Fruit fly (Drosophila melanogaster) whole organism, embryonic: ENCODE data around the gene CG13056.

Experiments
- CG10543 ChIP-seq: fragments of 200-800 bp; sonication (Bioruptor generic); optimal IDR thresholded peaks from 3 replicates; lab custom pipeline; 2017; ENCODE audit warnings: missing biosample characterization, mild to moderate bottlenecking, missing genetic modification characterization, moderate library complexity
- CG12299 ChIP-seq: fragments of 200-800 bp; sonication (Bioruptor generic); optimal IDR thresholded peaks from 2 replicates; lab custom pipeline; 2018; ENCODE audit warnings: missing biosample characterization, mild to moderate bottlenecking, missing genetic modification characterization
- CG7987 ChIP-seq: fragments of 200-800 bp; sonication (Bioruptor generic); optimal IDR thresholded peaks from 2 replicates; lab custom pipeline; 2018; ENCODE audit warnings: missing biosample characterization, mild to moderate bottlenecking, missing genetic modification characterization, moderate library complexity
- CG8089 ChIP-seq: fragments of 200-800 bp; sonication (Bioruptor generic); optimal IDR thresholded peaks from 3 replicates; lab custom pipeline; 2016; ENCODE audit warnings: missing biosample characterization, missing genetic modification characterization
- CG8281 ChIP-seq: fragments of 200-800 bp; sonication (Bioruptor generic); optimal IDR thresholded peaks from 2 replicates; lab custom pipeline; 2018; ENCODE audit warnings: missing biosample characterization, mild to moderate bottlenecking, missing genetic modification characterization, moderate library complexity
- Camta ChIP-seq: fragments of 200-800 bp; sonication (Bioruptor generic); optimal IDR thresholded peaks from 2 replicates; lab custom pipeline; 2016; ENCODE audit warnings: missing biosample characterization, missing genetic modification characterization
- CrebB ChIP-seq: fragments of 200-800 bp; sonication (Bioruptor generic); optimal IDR thresholded peaks from 3 replicates; lab custom pipeline; 2018; ENCODE audit warnings: missing biosample characterization, mild to moderate bottlenecking, missing genetic modification characterization
- Dll ChIP-seq: fragments of 200-800 bp; sonication (Bioruptor generic); IDR thresholded peaks from 4 replicates; pipeline ENCODE4 v1.3.6; 2022; ENCODE audit warnings: missing biosample characterization, missing genetic modification characterization; ENCODE audit not compliant: partially characterized antibody
- Drgx ChIP-seq: fragments of 200-800 bp; sonication (Bioruptor generic); IDR thresholded peaks from 2 replicates; pipeline ENCODE4 v1.3.6; 2022; ENCODE audit warnings: missing biosample characterization, missing genetic modification characterization
- gsb ChIP-seq: fragments of 200-800 bp; sonication (Bioruptor generic); IDR thresholded peaks from 2 replicates; pipeline ENCODE4 v1.3.6; 2022; ENCODE audit warnings: missing biosample characterization, missing genetic modification characterization
- jing ChIP-seq: fragments of 200-800 bp; sonication (Bioruptor generic); optimal IDR thresholded peaks from 2 replicates; lab custom pipeline; 2018; ENCODE audit warnings: missing biosample characterization, mild to moderate bottlenecking, missing genetic modification characterization
- sob ChIP-seq: fragments of 200-800 bp; sonication (Bioruptor generic); IDR thresholded peaks from 2 replicates; pipeline ENCODE4 v1.3.6; 2022; ENCODE audit warnings: missing biosample characterization, missing genetic modification characterization
- tin ChIP-seq: fragments of 200-800 bp; sonication (Bioruptor generic); optimal IDR thresholded peaks from 3 replicates; lab custom pipeline; 2016; ENCODE audit warnings: missing biosample characterization, missing genetic modification characterization

dm6 chr3L:16364599-16364998, 31.5 kb downstream of the CG13056 start, which contains the start of gene Cpr72Eb:
- TF ChIP-seq Drgx (no peak), CG12299 (tag; lab: Kevin White, UChicago) (no peak), Camta (GFP tag; lab: Kevin White, UChicago) (no peak), gsb (GFP tag; lab: Robert Waterston, UW) (no peak), sob (GFP tag; lab: Robert Waterston, UW) (no peak), Dll (GFP tag; lab: Robert Waterston, UW) (no peak), tin (GFP tag; lab: Kevin White, UChicago) (no peak), CG7987 (GFP tag; lab: Kevin White, UChicago) (no peak), CG10543 (no peak), CrebB (tag; lab: Kevin White, UChicago) (no peak), CG8281 (tag; lab: Kevin White, UChicago) (no peak), CG8089 (GFP tag; lab: Kevin White, UChicago) (no peak), jing (GFP tag; lab: Kevin White, UChicago) (no peak)
